Worm (Caenorhabditis elegans) whole organism, mixed stage, embryonic: Measurements from ENCODE around the gene Y37H2C.4.
"Not testable (repeated sequence)": the region's sequence is repeated elsewhere in the genome, so short reads cannot be mapped to it uniquely, and the experiment has no call there.

ENCODE experiments used
- bed-3 ChIP-seq: fragments of 200-800 bp; sonication (Bioruptor generic); optimal IDR thresholded peaks from 3 replicates; lab custom pipeline; 2018; ENCODE audit warnings: mild to moderate bottlenecking, missing genetic modification characterization, moderate library complexity, missing compliant biosample characterization
- blmp-1 ChIP-seq: fragments of 150-350 bp; optimal IDR thresholded peaks from 2 replicates; lab custom pipeline; 2014; ENCODE audit warnings: missing biosample characterization, missing genetic modification characterization
- ceh-43 ChIP-seq: fragments of 200-800 bp; sonication (Bioruptor generic); optimal IDR thresholded peaks from 2 replicates; lab custom pipeline; 2018; ENCODE audit warnings: mild to moderate bottlenecking, missing genetic modification characterization, moderate library complexity, missing compliant biosample characterization
- ces-1 ChIP-seq: fragments of 150-350 bp; optimal IDR thresholded peaks from 2 replicates; lab custom pipeline; 2014; ENCODE audit warnings: missing biosample characterization, missing genetic modification reagents, missing genetic modification characterization
- cnd-1 ChIP-seq: fragments of 200-800 bp; sonication (Bioruptor generic); optimal IDR thresholded peaks from 2 replicates; lab custom pipeline; 2018; ENCODE audit warnings: mild to moderate bottlenecking, missing genetic modification characterization, missing compliant biosample characterization
- drap-1 ChIP-seq: fragments of 200-800 bp; sonication (Bioruptor generic); optimal IDR thresholded peaks from 3 replicates; lab custom pipeline; 2018; ENCODE audit warnings: mild to moderate bottlenecking, missing genetic modification characterization, missing compliant biosample characterization
- elt-1 ChIP-seq: sonication (generic microtip); optimal IDR thresholded peaks from 2 replicates; lab custom pipeline; 2017; ENCODE audit warnings: missing genetic modification characterization, mild to moderate bottlenecking, missing compliant biosample characterization, antibody characterized with exemption, moderate library complexity, borderline replicate concordance; ENCODE audit not compliant: insufficient read depth
- elt-3 ChIP-seq: fragments of 150-350 bp; optimal IDR thresholded peaks from 2 replicates; lab custom pipeline; 2014; ENCODE audit warnings: missing biosample characterization, missing genetic modification characterization
- flh-1 ChIP-seq: fragments of 200-800 bp; sonication (Bioruptor generic); optimal IDR thresholded peaks from 2 replicates; lab custom pipeline; 2018; ENCODE audit warnings: mild to moderate bottlenecking, missing genetic modification characterization, moderate library complexity, missing compliant biosample characterization
- ham-2 ChIP-seq: fragments of 200-800 bp; sonication (Bioruptor generic); optimal IDR thresholded peaks from 2 replicates; lab custom pipeline; 2018; ENCODE audit warnings: mild to moderate bottlenecking, missing genetic modification characterization, missing compliant biosample characterization
- hlh-1 ChIP-seq: fragments of 150-350 bp; optimal IDR thresholded peaks from 2 replicates; lab custom pipeline; 2014; ENCODE audit warnings: missing biosample characterization, missing genetic modification reagents, missing genetic modification characterization
- lin-32 ChIP-seq: fragments of 200-800 bp; sonication (Bioruptor generic); optimal IDR thresholded peaks from 2 replicates; lab custom pipeline; 2018; ENCODE audit warnings: mild to moderate bottlenecking, missing genetic modification characterization, missing compliant biosample characterization
- lsy-2 ChIP-seq: fragments of 150-350 bp; optimal IDR thresholded peaks from 2 replicates; lab custom pipeline; 2014; ENCODE audit warnings: missing biosample characterization, missing genetic modification characterization
- mab-5 ChIP-seq: fragments of 150-350 bp; optimal IDR thresholded peaks from 2 replicates; lab custom pipeline; 2014; ENCODE audit warnings: missing biosample characterization, missing genetic modification characterization
- mep-1 ChIP-seq: fragments of 150-350 bp; optimal IDR thresholded peaks from 2 replicates; lab custom pipeline; 2017; ENCODE audit warnings: missing biosample characterization, missing genetic modification reagents, missing genetic modification characterization, inconsistent platforms
- nhr-12 ChIP-seq: fragments of 150-350 bp; optimal IDR thresholded peaks from 2 replicates; lab custom pipeline; 2014; ENCODE audit warnings: missing biosample characterization, missing genetic modification characterization
- nhr-237 ChIP-seq: fragments of 150-350 bp; optimal IDR thresholded peaks from 2 replicates; lab custom pipeline; 2014; ENCODE audit warnings: missing biosample characterization, missing genetic modification characterization
- nhr-28 ChIP-seq: fragments of 150-350 bp; optimal IDR thresholded peaks from 2 replicates; lab custom pipeline; 2014; ENCODE audit warnings: missing biosample characterization, missing genetic modification characterization
- nhr-76 ChIP-seq: sonication (generic microtip); optimal IDR thresholded peaks from 2 replicates; lab custom pipeline; 2017; ENCODE audit warnings: missing biosample characterization, missing genetic modification characterization
- sem-2 ChIP-seq: fragments of 200-800 bp; sonication (Bioruptor generic); optimal IDR thresholded peaks from 2 replicates; lab custom pipeline; 2018; ENCODE audit warnings: mild to moderate bottlenecking, missing genetic modification characterization, missing compliant biosample characterization
- snpc-4 ChIP-seq: fragments of 150-350 bp; optimal IDR thresholded peaks from 2 replicates; lab custom pipeline; 2014; ENCODE audit warnings: missing biosample characterization, missing genetic modification characterization
- sptf-1 ChIP-seq: sonication (generic microtip); optimal IDR thresholded peaks from 2 replicates; lab custom pipeline; 2017; ENCODE audit warnings: mild to moderate bottlenecking, missing genetic modification characterization, moderate library complexity, missing compliant biosample characterization
- unc-120 ChIP-seq: sonication (generic microtip); optimal IDR thresholded peaks from 2 replicates; lab custom pipeline; 2017; ENCODE audit warnings: missing genetic modification characterization, missing compliant biosample characterization; ENCODE audit not compliant: poor library complexity, severe bottlenecking
- unc-39 ChIP-seq: fragments of 150-350 bp; optimal IDR thresholded peaks from 2 replicates; lab custom pipeline; 2014; ENCODE audit warnings: missing biosample characterization, missing genetic modification characterization
- unc-62 ChIP-seq: fragments of 150-350 bp; optimal IDR thresholded peaks from 2 replicates; lab custom pipeline; 2014; ENCODE audit warnings: missing biosample characterization, missing genetic modification reagents, missing genetic modification characterization
- zip-8 ChIP-seq: fragments of 150-350 bp; optimal IDR thresholded peaks from 2 replicates; lab custom pipeline; 2014; ENCODE audit warnings: missing biosample characterization, missing genetic modification characterization
- ztf-11 ChIP-seq: fragments of 150-350 bp; optimal IDR thresholded peaks from 2 replicates; lab custom pipeline; 2014; ENCODE audit warnings: missing biosample characterization, missing genetic modification characterization

Gene Y37H2C.4

ce11 chrV:18282597-18282996 lies 12.1 kb downstream of the Y37H2C.4 start, which contains the start of gene clec-247:
Gene clec-247, plus strand, starts transcription at chrV:18282897.
- no peak for TF ChIP-seq mep-1 (tag; lab: Kevin White, UChicago)
- no peak for TF ChIP-seq lsy-2 (tag; lab: Kevin White, UChicago)
- no peak for TF ChIP-seq ces-1 (GFP tag; lab: Kevin White, UChicago)
- TF ChIP-seq hlh-1 = no peak
- TF ChIP-seq ham-2 (GFP tag; lab: Kevin White, UChicago) = no peak
- no peak for TF ChIP-seq bed-3 (GFP tag; lab: Kevin White, UChicago)
- TF ChIP-seq lin-32 (GFP tag; lab: Kevin White, UChicago) = no peak
- TF ChIP-seq sptf-1 = no peak
- TF ChIP-seq sem-2 (GFP tag; lab: Kevin White, UChicago) = no peak
- TF ChIP-seq flh-1 (GFP tag; lab: Kevin White, UChicago) = no peak
- TF ChIP-seq unc-62 (GFP tag; lab: Kevin White, UChicago) = no peak
- no peak for TF ChIP-seq cnd-1

DNA sequence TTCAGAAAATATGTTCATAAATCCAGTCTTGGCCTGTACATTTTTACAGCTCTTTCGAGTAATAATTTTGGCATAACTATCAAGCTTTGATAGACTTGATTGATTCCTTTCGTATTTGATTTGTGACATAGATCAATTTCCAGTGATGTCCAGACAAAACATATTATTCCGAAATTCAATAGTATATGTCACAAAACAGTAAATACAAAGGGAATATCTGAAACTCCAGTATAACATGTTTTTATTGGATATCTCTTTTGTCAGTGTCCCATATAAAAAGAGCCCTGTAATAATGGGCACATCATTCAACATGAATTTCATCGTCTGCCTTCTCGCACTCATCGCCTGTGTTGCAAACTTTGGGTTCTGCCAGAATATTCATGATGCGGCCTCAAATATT lies 20.1 kb downstream of the Y37H2C.4 start, which contains the start of gene Y51A2A.4:
Gene Y51A2A.4, plus strand, starts transcription at position 301 of the 400 bp plus-strand sequence.
- no peak for TF ChIP-seq blmp-1

ce11 chrV:18292295-18292694 lies 21.8 kb downstream of the Y37H2C.4 start, which contains the start of gene Y51A2A.12:
Gene Y51A2A.12, plus strand, starts transcription at chrV:18292595.
- TF ChIP-seq mep-1 (tag; lab: Kevin White, UChicago) (no peak), nhr-237 (tag; lab: Kevin White, UChicago) (no peak)

DNA sequence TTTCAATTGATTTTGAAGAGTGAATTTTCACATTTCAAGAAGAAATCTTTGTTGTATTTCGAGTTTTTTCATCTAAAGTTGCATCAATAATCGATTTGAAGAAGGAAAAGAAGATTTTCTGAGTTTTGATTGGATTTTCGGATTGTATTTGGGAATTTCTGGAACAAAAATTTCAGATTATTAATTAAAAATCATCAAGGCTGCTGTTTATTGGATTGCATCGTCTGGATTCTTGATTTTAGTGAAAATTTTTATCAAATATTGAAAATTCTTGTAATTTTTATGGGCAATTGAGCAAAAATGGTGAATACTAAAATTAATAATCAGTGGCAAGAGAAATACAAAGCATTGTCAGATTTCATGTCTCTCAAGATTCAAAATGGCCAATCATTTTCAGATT lies 28.0 kb downstream of the Y37H2C.4 start, which contains the start of gene Y51A2A.5:
Gene Y51A2A.5, plus strand, starts transcription at position 301 of the 400 bp plus-strand sequence.
- TF ChIP-seq lsy-2 (tag; lab: Kevin White, UChicago) = no peak
- no peak for TF ChIP-seq drap-1 (GFP tag; lab: Kevin White, UChicago)
- no peak for TF ChIP-seq mep-1 (tag; lab: Kevin White, UChicago)
- no peak for TF ChIP-seq zip-8 (tag; lab: Kevin White, UChicago)
- no peak for TF ChIP-seq mab-5
- TF ChIP-seq lin-32 (GFP tag; lab: Kevin White, UChicago) = no peak
- TF ChIP-seq ceh-43 (GFP tag; lab: Kevin White, UChicago) = no peak
- no peak for TF ChIP-seq ztf-11 (tag; lab: Kevin White, UChicago)
- no peak for TF ChIP-seq nhr-28 (tag; lab: Kevin White, UChicago)
- no peak for TF ChIP-seq unc-120 (tag; lab: Kevin White, UChicago)
- TF ChIP-seq nhr-237 (tag; lab: Kevin White, UChicago) = no peak

DNA sequence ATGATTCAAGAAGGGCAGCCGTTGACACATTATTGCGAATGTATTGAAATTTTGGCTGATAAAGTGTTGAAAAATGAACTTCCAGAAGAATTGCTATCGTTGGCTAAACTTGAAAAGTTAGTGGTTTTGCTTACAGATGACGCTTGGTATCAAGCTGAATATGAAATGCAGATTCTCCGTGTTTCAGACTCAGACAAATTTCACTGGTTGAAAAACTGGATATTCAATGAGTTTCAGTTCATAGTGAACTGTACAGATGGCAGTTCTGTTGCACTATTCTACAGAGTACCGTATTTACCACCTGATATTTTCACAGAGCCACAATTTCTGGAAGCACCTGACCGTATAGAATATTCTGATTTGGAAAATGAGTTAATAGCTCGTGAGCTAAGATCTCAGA lies 28.8 kb downstream of the Y37H2C.4 start:
- TF ChIP-seq ces-1 (GFP tag; lab: Kevin White, UChicago) (no peak), drap-1 (GFP tag; lab: Kevin White, UChicago) (no peak), nhr-76 (tag; lab: Kevin White, UChicago) (no peak), snpc-4 (tag; lab: Kevin White, UChicago) (no peak), nhr-12 (no peak), cnd-1 (no peak), nhr-28 (tag; lab: Kevin White, UChicago) (no peak), elt-1 (tag; lab: Kevin White, UChicago) (no peak), zip-8 (tag; lab: Kevin White, UChicago) (no peak), unc-39 (tag; lab: Kevin White, UChicago) (no peak), flh-1 (GFP tag; lab: Kevin White, UChicago) (no peak), bed-3 (GFP tag; lab: Kevin White, UChicago) (no peak)
- TF ChIP-seq, all 35 proteins: peak for 0

DNA sequence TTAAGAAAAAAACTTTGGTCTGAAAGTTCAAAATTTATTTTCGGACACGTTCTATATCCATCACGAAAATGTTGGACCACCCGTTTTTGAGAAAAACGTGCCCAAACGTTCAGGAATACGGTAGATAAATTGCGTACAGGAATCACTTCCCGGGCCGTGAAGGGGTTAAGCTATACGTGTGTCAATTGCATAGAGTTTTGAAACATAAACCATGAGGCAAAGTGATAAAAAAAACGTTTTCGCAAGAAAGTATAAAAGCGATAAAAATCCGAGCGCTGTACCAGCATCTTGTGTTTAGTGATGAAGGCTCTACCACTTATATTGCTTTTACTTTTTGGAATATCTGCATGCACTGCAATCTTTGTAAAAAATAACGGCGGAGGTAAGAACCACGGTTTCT lies 31.9 kb downstream of the Y37H2C.4 start, which contains the start of gene Y51A2A.6:
Gene Y51A2A.6, plus strand, starts transcription at position 301 of the 400 bp plus-strand sequence.
- TF ChIP-seq flh-1 (GFP tag; lab: Kevin White, UChicago); ceh-43 (GFP tag; lab: Kevin White, UChicago); elt-3 (tag; lab: Kevin White, UChicago): not testable (repeated sequence)
- TF ChIP-seq, all 35 proteins: peak for 0; not testable (repeated sequence) for 35
